Fruit fly (Drosophila melanogaster): ENCODE measurements around the gene CG5167.

The CG5167 gene

dm6 chr3R:12448889-12449314 is 42.6 kb downstream of the CG5167 start, which contains the start of gene CG18549 (continued):
- TF ChIP-seq CG6163 (GFP tag; IDR thresholded peaks at IDR 0.05) (peak; percentile 100), Met (GFP tag; optimal IDR thresholded peaks at IDR 0.05) (peak; percentile 100), CG10669 (GFP tag; optimal IDR thresholded peaks at IDR 0.05) (peak; percentile 100), fkh (GFP tag; optimal IDR thresholded peaks at IDR 0.05) (peak; percentile 94), Blimp-1 (GFP tag; optimal IDR thresholded peaks at IDR 0.05) (peak; percentile 99), spab (GFP tag; optimal IDR thresholded peaks at IDR 0.05) (peak; percentile 100), fd85E (GFP tag; optimal IDR thresholded peaks at IDR 0.05) (peak; percentile 98), salr (GFP tag; optimal IDR thresholded peaks at IDR 0.05) (peak; percentile 99 to 100)

dm6 chr3R:12449617-12450242 is 43.4 kb downstream of the CG5167 start:
- no peak for TF ChIP-seq Hr38 (GFP tag; optimal IDR thresholded peaks at IDR 0.05)
- TF ChIP-seq ss (GFP tag; optimal IDR thresholded peaks at IDR 0.05) = peak in 1 of 2 experiments; percentile 44
- TF ChIP-seq pdm3 (GFP tag; optimal IDR thresholded peaks at IDR 0.05) = no peak
- no peak for TF ChIP-seq fd85E (GFP tag; optimal IDR thresholded peaks at IDR 0.05)
- no peak for TF ChIP-seq CG10631 (GFP tag; optimal IDR thresholded peaks at IDR 0.05)
- TF ChIP-seq lz (GFP tag; optimal IDR thresholded peaks at IDR 0.05) = no peak
- no peak for TF ChIP-seq CG32006 (GFP tag; optimal IDR thresholded peaks at IDR 0.05)
- TF ChIP-seq net (GFP tag; optimal IDR thresholded peaks at IDR 0.05) = peak; percentile 8
- TF ChIP-seq Eip93F (GFP tag; optimal IDR thresholded peaks at IDR 0.05) = no peak
- no peak for TF ChIP-seq CG6808 (GFP tag; optimal IDR thresholded peaks at IDR 0.05)
- peak; percentile 20 for TF ChIP-seq CG10669 (GFP tag; optimal IDR thresholded peaks at IDR 0.05)
- no peak for TF ChIP-seq fd59A (GFP tag; optimal IDR thresholded peaks at IDR 0.05)
- peak; percentile 21 for TF ChIP-seq Sox14 (GFP tag; optimal IDR thresholded peaks at IDR 0.05)
- peak; percentile 1 for TF ChIP-seq spab (GFP tag; optimal IDR thresholded peaks at IDR 0.05)
- TF ChIP-seq Eip78C (GFP tag) = peak; percentile 52
- TF ChIP-seq salr (GFP tag; optimal IDR thresholded peaks at IDR 0.05) = no peak
- TF ChIP-seq CG3919 (GFP tag; optimal IDR thresholded peaks at IDR 0.05) = peak; percentile 21
- peak; percentile 2 for TF ChIP-seq CG6854 (GFP tag; optimal IDR thresholded peaks at IDR 0.05)
- TF ChIP-seq esn (GFP tag; optimal IDR thresholded peaks at IDR 0.05) = no peak
- TF ChIP-seq CG11762 (GFP tag; optimal IDR thresholded peaks at IDR 0.05; ENCODE audit: insufficient read depth) = no peak
- TF ChIP-seq Eip75B (GFP tag; optimal IDR thresholded peaks at IDR 0.05) = no peak
- TF ChIP-seq dsx (GFP tag; optimal IDR thresholded peaks at IDR 0.05; ENCODE audit: poor library complexity, severe bottlenecking) = no peak
- peak; percentile 6 for TF ChIP-seq CG9139 (GFP tag; optimal IDR thresholded peaks at IDR 0.05)
- TF ChIP-seq Blimp-1 (GFP tag; optimal IDR thresholded peaks at IDR 0.05) = no peak
- TF ChIP-seq CG31627 (GFP tag; optimal IDR thresholded peaks at IDR 0.05) = no peak
- TF ChIP-seq svp (GFP tag) = peak; percentile 94
- TF ChIP-seq CG6163 (GFP tag; IDR thresholded peaks at IDR 0.05) = no peak
- TF ChIP-seq acj6 (GFP tag; optimal IDR thresholded peaks at IDR 0.05) = no peak
- no peak for TF ChIP-seq CG1621 (tag; optimal IDR thresholded peaks at IDR 0.05)

DNA sequence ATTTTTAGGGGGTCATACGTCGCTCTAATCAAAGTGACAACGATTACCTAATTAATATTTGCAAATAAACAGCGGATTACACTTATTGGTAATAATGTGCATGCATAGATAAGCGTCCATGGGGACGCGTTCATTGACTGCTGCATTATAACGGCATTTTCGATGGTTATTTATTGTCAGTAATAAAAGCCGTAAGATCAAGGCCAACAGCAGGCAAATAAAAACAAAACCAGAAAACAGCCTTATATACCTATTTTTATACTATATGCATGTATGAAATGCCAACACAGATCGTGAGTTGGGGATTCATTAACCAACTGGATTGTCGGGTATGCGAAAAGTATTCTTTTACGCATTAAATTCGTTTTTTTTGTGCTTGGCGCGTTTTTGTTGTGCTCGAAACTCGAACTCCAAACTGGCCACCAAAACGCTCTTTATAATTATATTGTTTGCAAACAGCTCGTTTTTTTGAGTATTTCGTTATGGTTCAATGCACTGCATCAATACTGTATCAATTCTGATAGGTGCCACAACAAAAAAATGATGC is 44.5 kb downstream of the CG5167 start:
- peak; percentile 47 for TF ChIP-seq Eip93F (GFP tag; optimal IDR thresholded peaks at IDR 0.05)
- TF ChIP-seq Eip78C (GFP tag) = peak; percentile 37
- peak; percentile 81 for TF ChIP-seq vri (GFP tag; optimal IDR thresholded peaks at IDR 0.05)
- no peak for TF ChIP-seq CG9139 (GFP tag; optimal IDR thresholded peaks at IDR 0.05)

dm6 chr3R:12451376-12451775 is 45.0 kb downstream of the CG5167 start:
- TF ChIP-seq CG3919 (GFP tag; optimal IDR thresholded peaks at IDR 0.05) (peak; percentile 30), net (GFP tag; optimal IDR thresholded peaks at IDR 0.05) (peak; percentile 30), Eip78C (GFP tag) (peak; percentile 76), CG11294 (GFP tag; IDR thresholded peaks at IDR 0.05) (peak; percentile 50; the same call in 1 of the 2 replicates), CG31627 (GFP tag; optimal IDR thresholded peaks at IDR 0.05) (peak; percentile 5), CG8119 (GFP tag; IDR thresholded peaks at IDR 0.05) (peak; percentile 53; the same call in 2 of the 3 replicates), esn (GFP tag; optimal IDR thresholded peaks at IDR 0.05) (peak; percentile 3), acj6 (GFP tag; optimal IDR thresholded peaks at IDR 0.05) (no peak), Sox15 (GFP tag; optimal IDR thresholded peaks at IDR 0.05) (no peak), CG3032 (tag; optimal IDR thresholded peaks at IDR 0.05) (peak; percentile 23), Lpt (GFP tag; optimal IDR thresholded peaks at IDR 0.05) (no peak), CG32006 (GFP tag; optimal IDR thresholded peaks at IDR 0.05) (peak; percentile 58), CG11902 (GFP tag; optimal IDR thresholded peaks at IDR 0.05) (peak; percentile 24), spab (GFP tag; optimal IDR thresholded peaks at IDR 0.05) (peak; percentile 17), Ets96B (tag; optimal IDR thresholded peaks at IDR 0.05) (peak; percentile 7), fd85E (GFP tag; optimal IDR thresholded peaks at IDR 0.05) (no peak), CG6163 (GFP tag; IDR thresholded peaks at IDR 0.05) (peak; percentile 70), Gug (GFP tag; IDR thresholded peaks at IDR 0.05) (peak; percentile 32; the same call in 1 of the 2 replicates), CG15336 (GFP tag; IDR thresholded peaks at IDR 0.05) (peak; percentile 71), eg (GFP tag; IDR thresholded peaks at IDR 0.05) (peak; percentile 65; the same call in 1 of the 3 replicates), OdsH (GFP tag; optimal IDR thresholded peaks at IDR 0.05) (peak; percentile 53)
